Worm (Caenorhabditis elegans) whole organism, midembryonic: ENCODE data around the gene C49H3.6.

Source experiments
- T22C8.4 ChIP-seq: fragments of 200-800 bp; sonication (Bioruptor generic); IDR thresholded peaks from 2 replicates; pipeline ENCODE4 v1.3.6; 2022; ENCODE audit warnings: missing genetic modification characterization, missing compliant biosample characterization
- cog-1 ChIP-seq: sonication (generic microtip); optimal IDR thresholded peaks from 2 replicates; lab custom pipeline; 2016; ENCODE audit warnings: missing genetic modification characterization, missing compliant biosample characterization
- flt-1 ChIP-seq: fragments of 200-800 bp; sonication (Bioruptor generic); IDR thresholded peaks from 2 replicates; pipeline ENCODE4 v1.3.6; 2022; ENCODE audit warnings: missing genetic modification characterization, missing compliant biosample characterization
- klf-2 ChIP-seq: fragments of 200-800 bp; sonication (Bioruptor generic); conservative IDR thresholded peaks from 2 replicates; pipeline ENCODE4 v1.3.6; 2022; ENCODE audit warnings: missing genetic modification reagents, missing genetic modification characterization, missing compliant biosample characterization
- med-1 ChIP-seq: sonication (generic microtip); optimal IDR thresholded peaks from 2 replicates; lab custom pipeline; 2017; ENCODE audit warnings: missing genetic modification characterization, mild to moderate bottlenecking, missing compliant biosample characterization, antibody characterized with exemption, missing genetic modification reagents; ENCODE audit not compliant: insufficient read depth
- ref-1 ChIP-seq: fragments of 200-800 bp; sonication (Bioruptor generic); conservative IDR thresholded peaks from 2 replicates; pipeline ENCODE4 v1.3.6; 2022; ENCODE audit warnings: missing genetic modification reagents, missing genetic modification characterization, missing compliant biosample characterization
- tab-1 ChIP-seq: fragments of 200-800 bp; sonication (Bioruptor generic); IDR thresholded peaks from 2 replicates; pipeline ENCODE4 v1.3.6; 2022; ENCODE audit warnings: missing genetic modification characterization, missing compliant biosample characterization
- ztf-23 ChIP-seq: fragments of 200-800 bp; sonication (Bioruptor generic); IDR thresholded peaks from 2 replicates; pipeline ENCODE4 v1.3.6; 2022; ENCODE audit warnings: missing genetic modification reagents, missing genetic modification characterization, missing compliant biosample characterization
- ztf-29 ChIP-seq: fragments of 200-800 bp; sonication (Bioruptor generic); IDR thresholded peaks from 2 replicates; pipeline ENCODE4 v1.3.6; 2022; ENCODE audit warnings: missing genetic modification reagents, missing genetic modification characterization, missing compliant biosample characterization

The C49H3.6 gene

DNA sequence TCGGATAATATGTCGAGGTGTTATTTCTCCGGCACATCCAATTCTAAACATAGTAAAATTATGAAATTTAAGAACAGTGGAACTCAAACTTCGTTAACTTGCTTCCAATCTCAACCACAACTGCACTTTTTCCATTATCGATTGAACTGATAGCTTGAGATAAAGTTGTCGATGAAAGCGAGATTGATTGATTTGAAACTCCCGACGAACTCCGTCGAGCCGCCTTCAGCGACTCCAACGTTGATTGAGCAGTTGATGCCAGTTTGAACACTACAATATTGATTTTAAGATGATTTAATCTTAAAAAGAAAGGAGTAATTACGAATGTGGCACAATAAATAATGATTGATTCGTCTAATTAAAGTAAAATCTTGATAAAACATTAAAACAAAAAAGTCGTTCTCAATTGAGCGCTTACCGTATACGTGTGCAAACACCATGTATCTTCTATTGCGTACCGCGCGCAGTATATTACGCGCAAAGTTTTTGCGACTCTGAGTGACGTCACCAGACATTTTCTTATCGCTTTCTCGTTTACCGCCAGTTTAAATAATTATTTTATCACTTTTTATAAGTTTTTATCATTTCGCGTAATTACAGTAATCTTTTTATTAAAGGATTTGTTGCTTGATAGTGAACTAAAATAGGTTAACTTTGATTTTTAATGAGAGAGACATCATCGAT is 1.2 kb upstream of the C49H3.6 start, which contains the start of gene arp-11:
arp-11 (minus strand) TSS at position 51 of the 684 bp plus-strand sequence.
- TF ChIP-seq ztf-29 (GFP tag; lab: Robert Waterston, UW), result no peak
- TF ChIP-seq cog-1 (tag; lab: Kevin White, UChicago), result peak; percentile 13

DNA sequence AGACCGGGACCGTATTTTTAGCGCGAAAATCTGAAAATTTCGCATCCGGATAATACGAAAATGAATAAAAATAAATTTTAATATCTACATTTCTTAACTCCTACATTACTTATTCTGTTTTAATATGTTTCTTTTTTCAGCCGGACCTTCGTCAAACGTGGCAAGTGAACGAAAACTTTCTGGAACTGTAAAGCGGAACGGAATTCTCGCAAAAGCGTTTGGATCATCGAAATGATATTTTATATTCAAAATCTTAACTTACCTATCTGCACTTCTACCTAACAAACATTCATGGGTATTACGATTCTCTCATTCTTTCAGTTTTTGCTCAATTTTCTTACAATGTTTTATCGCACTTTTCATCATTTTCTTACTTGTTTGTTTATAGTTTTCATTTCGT is 3.1 kb downstream of the C49H3.6 start:
- TF ChIP-seq cog-1 (tag; lab: Kevin White, UChicago) (no peak), flt-1 (GFP tag; lab: Robert Waterston, UW) (no peak), ztf-23 (GFP tag; lab: Robert Waterston, UW) (no peak), ztf-29 (GFP tag; lab: Robert Waterston, UW) (no peak), med-1 (GFP tag; lab: Kevin White, UChicago) (no peak), ref-1 (no peak), tab-1 (no peak), T22C8.4 (GFP tag; lab: Robert Waterston, UW) (no peak), klf-2 (GFP tag; lab: Robert Waterston, UW) (no peak)

- TF ChIP-seq flt-1 (GFP tag; lab: Robert Waterston, UW) (peak; percentile 47; the same call in 1 of the 2 replicates), med-1 (GFP tag; lab: Kevin White, UChicago) (no peak)
Measured at ce11 chrIV:7909455-7910141, 6.1 kb downstream of the C49H3.6 start.

ce11 chrIV:7910197-7910735 is 6.7 kb downstream of the C49H3.6 start, which contains the start of the genes npp-27 and ntl-4:
Gene npp-27 (minus strand): TSS chrIV:7910247.
Gene ntl-4 (plus strand): TSS chrIV:7910575.
- TF ChIP-seq T22C8.4 (GFP tag; lab: Robert Waterston, UW) (peak; percentile 54; the same call in 1 of the 2 replicates), flt-1 (GFP tag; lab: Robert Waterston, UW) (no peak)

- TF ChIP-seq tab-1 (no peak), cog-1 (tag; lab: Kevin White, UChicago) (no peak), med-1 (GFP tag; lab: Kevin White, UChicago) (no peak), ztf-23 (GFP tag; lab: Robert Waterston, UW) (no peak)
Measured at ce11 chrIV:7914991-7915390, 11.5 kb downstream of the C49H3.6 start, which contains the start of gene C49H3.4. Gene C49H3.4 (plus strand): TSS chrIV:7915291.

- TF ChIP-seq ref-1 (no peak), med-1 (GFP tag; lab: Kevin White, UChicago) (no peak), tab-1 (no peak), ztf-29 (GFP tag; lab: Robert Waterston, UW) (no peak), klf-2 (GFP tag; lab: Robert Waterston, UW) (no peak), T22C8.4 (GFP tag; lab: Robert Waterston, UW) (no peak), cog-1 (tag; lab: Kevin White, UChicago) (no peak), flt-1 (GFP tag; lab: Robert Waterston, UW) (no peak), ztf-23 (GFP tag; lab: Robert Waterston, UW) (no peak)
Measured at ce11 chrIV:7916907-7917306, 13.4 kb downstream of the C49H3.6 start.

- TF ChIP-seq ztf-23 (GFP tag; lab: Robert Waterston, UW), result no peak
- no peak for TF ChIP-seq flt-1 (GFP tag; lab: Robert Waterston, UW)
- no peak for TF ChIP-seq ztf-29 (GFP tag; lab: Robert Waterston, UW)
- no peak for TF ChIP-seq tab-1
- TF ChIP-seq T22C8.4 (GFP tag; lab: Robert Waterston, UW), result no peak
- TF ChIP-seq klf-2 (GFP tag; lab: Robert Waterston, UW), result no peak
- TF ChIP-seq med-1 (GFP tag; lab: Kevin White, UChicago), result no peak
- TF ChIP-seq ref-1, result no peak
- TF ChIP-seq cog-1 (tag; lab: Kevin White, UChicago), result no peak
Measured at ce11 chrIV:7917881-7918280, 14.3 kb downstream of the C49H3.6 start.

DNA sequence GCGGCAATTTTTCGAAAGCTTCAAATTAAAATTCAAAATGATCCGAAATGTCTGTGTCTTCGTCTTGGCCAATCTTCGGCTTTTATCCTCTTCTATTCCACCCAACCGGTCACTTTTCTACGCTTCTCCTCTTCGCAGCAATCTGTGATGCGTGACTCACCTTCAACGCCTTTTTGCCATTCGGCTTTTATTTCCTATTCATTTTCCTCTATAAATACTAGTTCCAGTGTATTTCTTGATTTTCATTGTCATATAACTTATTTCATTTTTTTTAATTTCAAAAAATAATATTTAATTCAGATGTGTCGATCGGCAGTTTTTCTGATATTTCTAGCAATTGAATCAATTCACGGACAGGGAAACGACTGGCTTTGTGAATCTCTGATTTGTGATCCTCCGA is 16.6 kb downstream of the C49H3.6 start, which contains the start of gene C49H3.16:
C49H3.16 (plus strand) TSS at position 301 of the 400 bp plus-strand sequence.
- TF ChIP-seq ref-1 (no peak), flt-1 (GFP tag; lab: Robert Waterston, UW) (no peak), klf-2 (GFP tag; lab: Robert Waterston, UW) (no peak), ztf-23 (GFP tag; lab: Robert Waterston, UW) (no peak), cog-1 (tag; lab: Kevin White, UChicago) (no peak), T22C8.4 (GFP tag; lab: Robert Waterston, UW) (no peak), ztf-29 (GFP tag; lab: Robert Waterston, UW) (no peak), med-1 (GFP tag; lab: Kevin White, UChicago) (no peak)

ce11 chrIV:7923982-7924480 is 20.5 kb downstream of the C49H3.6 start, which contains the start of the genes xpo-3 and C49H3.3:
Gene xpo-3 (minus strand): TSS chrIV:7924032.
Gene C49H3.3 (plus strand): TSS chrIV:7924350.
- TF ChIP-seq med-1 (GFP tag; lab: Kevin White, UChicago), result no peak
- TF ChIP-seq flt-1 (GFP tag; lab: Robert Waterston, UW), result no peak
- TF ChIP-seq T22C8.4 (GFP tag; lab: Robert Waterston, UW), result no peak
